Fruit fly (Drosophila melanogaster): ENCODE data around the gene Nmdar1.

Gene Nmdar1

dm6 chr3R:5523070-5523637 is at the start of gene Nmdar1, which contains the start of gene CG43845:
Nmdar1 (minus strand) TSS chr3R:5523328.
CG43845 (minus strand) TSS chr3R:5523120.
- no peak for TF ChIP-seq CG17801 (GFP tag; optimal IDR thresholded peaks at IDR 0.05; ENCODE audit: partially characterized antibody)

dm6 chr3R:5571756-5572155 is 48.6 kb upstream of the Nmdar1 start:
- TF ChIP-seq CG17801 (GFP tag; optimal IDR thresholded peaks at IDR 0.05; ENCODE audit: partially characterized antibody), result no peak

- TF ChIP-seq CG17801 (GFP tag; optimal IDR thresholded peaks at IDR 0.05; ENCODE audit: partially characterized antibody), result no peak
These were observed 48.3 kb upstream of the Nmdar1 start for dm6 chr3R:5571437-5571750.

dm6 chr3R:5570635-5571436 is 47.7 kb upstream of the Nmdar1 start, which contains the start of gene CRMP:
CRMP (plus strand) TSS chr3R:5571108.
- peak; percentile 74 for TF ChIP-seq CG17801 (GFP tag; optimal IDR thresholded peaks at IDR 0.05; ENCODE audit: partially characterized antibody)

dm6 chr3R:5568590-5568989 is 45.5 kb upstream of the Nmdar1 start, which contains the start of the genes CG2931 and Rheb:
CG2931 (minus strand) TSS chr3R:5568615.
Rheb (plus strand) TSS chr3R:5568921.
- TF ChIP-seq CG17801 (GFP tag; optimal IDR thresholded peaks at IDR 0.05; ENCODE audit: partially characterized antibody), result peak; percentile 65

- TF ChIP-seq CG17801 (GFP tag; optimal IDR thresholded peaks at IDR 0.05; ENCODE audit: partially characterized antibody), result peak; percentile 75
These were observed 42.5 kb upstream of the Nmdar1 start for dm6 chr3R:5565623-5566022.

- TF ChIP-seq CG17801 (GFP tag; optimal IDR thresholded peaks at IDR 0.05; ENCODE audit: partially characterized antibody), result no peak
These were observed 41.7 kb upstream of the Nmdar1 start, which contains the start of the genes CG14671 and CG12746 for dm6 chr3R:5564775-5565190. CG14671 (minus strand) TSS chr3R:5564815. CG12746 (plus strand) TSS chr3R:5564865.

- no peak for TF ChIP-seq CG17801 (GFP tag; optimal IDR thresholded peaks at IDR 0.05; ENCODE audit: partially characterized antibody)
These were observed 40.3 kb upstream of the Nmdar1 start, which contains the start of gene Pi4KIIalpha for dm6 chr3R:5563420-5563819. Pi4KIIalpha (minus strand) TSS chr3R:5563652.

- TF ChIP-seq CG17801 (GFP tag; optimal IDR thresholded peaks at IDR 0.05; ENCODE audit: partially characterized antibody), result no peak
These were observed 39.8 kb upstream of the Nmdar1 start for dm6 chr3R:5562956-5563355.

dm6 chr3R:5554852-5555251 is 31.7 kb upstream of the Nmdar1 start, which contains the start of gene Snm1:
Snm1 (plus strand) TSS chr3R:5555084.
- TF ChIP-seq CG17801 (GFP tag; optimal IDR thresholded peaks at IDR 0.05; ENCODE audit: partially characterized antibody), result no peak

- peak; percentile 30 for TF ChIP-seq CG17801 (GFP tag; optimal IDR thresholded peaks at IDR 0.05; ENCODE audit: partially characterized antibody)
These were observed 31.0 kb upstream of the Nmdar1 start, which contains the start of gene Pcmt for dm6 chr3R:5554082-5554481. Pcmt (minus strand) TSS chr3R:5554316.

dm6 chr3R:5551593-5551992 is 28.5 kb upstream of the Nmdar1 start:
- TF ChIP-seq CG17801 (GFP tag; optimal IDR thresholded peaks at IDR 0.05; ENCODE audit: partially characterized antibody), result no peak

- TF ChIP-seq CG17801 (GFP tag; optimal IDR thresholded peaks at IDR 0.05; ENCODE audit: partially characterized antibody), result no peak
These were observed 27.9 kb upstream of the Nmdar1 start, which contains the start of gene mia for dm6 chr3R:5551068-5551467. mia (minus strand) TSS chr3R:5551168.

- TF ChIP-seq CG17801 (GFP tag; optimal IDR thresholded peaks at IDR 0.05; ENCODE audit: partially characterized antibody), result no peak
These were observed 27.3 kb upstream of the Nmdar1 start for dm6 chr3R:5550452-5550851.

dm6 chr3R:5547464-5547943 is 24.4 kb upstream of the Nmdar1 start, which contains the start of gene CG2519:
CG2519 (minus strand) TSS chr3R:5547775.
- TF ChIP-seq CG17801 (GFP tag; optimal IDR thresholded peaks at IDR 0.05; ENCODE audit: partially characterized antibody), result peak; percentile 31

- no peak for TF ChIP-seq CG17801 (GFP tag; optimal IDR thresholded peaks at IDR 0.05; ENCODE audit: partially characterized antibody)
These were observed 4.4 kb upstream of the Nmdar1 start for dm6 chr3R:5527563-5527962.

All from ovary, adult (tissue).